Fruit fly (Drosophila melanogaster) whole organism, embryonic: ENCODE results near the gene CG10301.

Experiments used
- CG10366 ChIP-seq: fragments of 200-800 bp; sonication (Bioruptor generic); IDR thresholded peaks from 2 replicates; pipeline ENCODE4 v1.3.6; 2022; ENCODE audit warnings: missing biosample characterization, missing genetic modification characterization
- CG10431 ChIP-seq: fragments of 200-800 bp; sonication (Bioruptor generic); optimal IDR thresholded peaks from 3 replicates; lab custom pipeline; 2018; ENCODE audit warnings: missing biosample characterization, mild to moderate bottlenecking, missing genetic modification characterization
- CG11560 ChIP-seq: fragments of 200-800 bp; sonication (Bioruptor generic); IDR thresholded peaks from 3 replicates; pipeline ENCODE4 v1.3.6; 2022; ENCODE audit warnings: missing biosample characterization, missing genetic modification characterization
- CG11695 ChIP-seq: fragments of 200-800 bp; sonication (Bioruptor generic); IDR thresholded peaks from 3 replicates; pipeline ENCODE4 v1.3.6; 2022; ENCODE audit warnings: missing biosample characterization, missing genetic modification characterization
- CG11723 ChIP-seq: fragments of 200-800 bp; sonication (Bioruptor generic); optimal IDR thresholded peaks from 2 replicates; lab custom pipeline; 2017; ENCODE audit warnings: missing biosample characterization, mild to moderate bottlenecking, missing genetic modification characterization
- CG12744 ChIP-seq: fragments of 200-800 bp; sonication (Bioruptor generic); optimal IDR thresholded peaks from 2 replicates; lab custom pipeline; 2016; ENCODE audit warnings: missing biosample characterization, missing genetic modification characterization
- CG14050 ChIP-seq: fragments of 200-800 bp; sonication (Bioruptor generic); IDR thresholded peaks from 3 replicates; pipeline ENCODE4 v1.3.6; 2022; ENCODE audit warnings: missing biosample characterization, missing genetic modification characterization
- CG15269 ChIP-seq: fragments of 200-800 bp; sonication (Bioruptor generic); optimal IDR thresholded peaks from 2 replicates; lab custom pipeline; 2018; ENCODE audit warnings: missing biosample characterization, mild to moderate bottlenecking, missing genetic modification characterization, moderate library complexity
- CG15514 ChIP-seq: fragments of 200-800 bp; sonication (Bioruptor generic); optimal IDR thresholded peaks from 3 replicates; lab custom pipeline; 2017; ENCODE audit warnings: missing biosample characterization, missing genetic modification characterization, mild to moderate bottlenecking, moderate library complexity, missing genetic modification reagents
- CG1603 ChIP-seq: fragments of 200-800 bp; sonication (Bioruptor generic); optimal IDR thresholded peaks from 2 replicates; lab custom pipeline; 2019; ENCODE audit warnings: missing biosample characterization, mild to moderate bottlenecking, missing genetic modification characterization, moderate library complexity
- CG2120 ChIP-seq: fragments of 200-800 bp; sonication (Bioruptor generic); optimal IDR thresholded peaks from 3 replicates; lab custom pipeline; 2016; ENCODE audit warnings: missing biosample characterization, missing genetic modification characterization
- CG2129 ChIP-seq: fragments of 200-800 bp; sonication (Bioruptor generic); IDR thresholded peaks from 2 replicates; pipeline ENCODE4 v1.3.6; 2022; ENCODE audit warnings: missing biosample characterization, missing genetic modification characterization; ENCODE audit not compliant: partially characterized antibody
- CG2199 ChIP-seq: fragments of 200-800 bp; sonication (Bioruptor generic); IDR thresholded peaks from 3 replicates; pipeline ENCODE4 v1.3.6; 2022; ENCODE audit warnings: missing biosample characterization, missing genetic modification characterization
- CG32772 ChIP-seq: fragments of 200-800 bp; sonication (Bioruptor generic); IDR thresholded peaks from 2 replicates; pipeline ENCODE4 v1.3.6; 2022; ENCODE audit warnings: missing biosample characterization, missing genetic modification characterization
- CG4404 ChIP-seq: fragments of 200-800 bp; sonication (Bioruptor generic); IDR thresholded peaks from 2 replicates; pipeline ENCODE4 v1.3.6; 2022; ENCODE audit warnings: missing biosample characterization, missing genetic modification characterization
- CG9215 ChIP-seq: fragments of 200-800 bp; sonication (Bioruptor generic); IDR thresholded peaks from 2 replicates; pipeline ENCODE4 v1.3.6; 2022; ENCODE audit warnings: missing biosample characterization, missing genetic modification characterization
- CTCF ChIP-seq: fragments of 200-800 bp; sonication (Bioruptor generic); optimal IDR thresholded peaks from 2 replicates; lab custom pipeline; 2017; ENCODE audit warnings: missing biosample characterization, mild to moderate bottlenecking, missing genetic modification characterization, moderate library complexity
- CoRest ChIP-seq: fragments of 200-800 bp; sonication (Bioruptor generic); optimal IDR thresholded peaks from 3 replicates; lab custom pipeline; 2018; ENCODE audit warnings: missing biosample characterization, mild to moderate bottlenecking, missing genetic modification characterization, moderate library complexity
- D ChIP-seq, 2 experiments: fragments of 200-800 bp in 1 of 2; fragments of >200 bp in 1 of 2; sonication (Bioruptor generic) in 1 of 2; optimal IDR thresholded peaks; 2 replicates in 1 of 2; 3 replicates in 1 of 2; lab custom pipeline; 2017; ENCODE audit warnings: mild to moderate bottlenecking in 1 of 2, missing biosample characterization in 1 of 2, missing genetic modification characterization in 1 of 2, missing genetic modification reagents in 1 of 2
- Dbx ChIP-seq: fragments of 200-800 bp; sonication (Bioruptor generic); IDR thresholded peaks from 3 replicates; pipeline ENCODE4 v1.3.6; 2022; ENCODE audit warnings: missing biosample characterization, missing genetic modification characterization
- E2f2 ChIP-seq: fragments of 200-800 bp; sonication (Bioruptor generic); IDR thresholded peaks from 2 replicates; pipeline ENCODE4 v1.3.6; 2022; ENCODE audit warnings: missing biosample characterization, missing genetic modification characterization
- Elba2 ChIP-seq: fragments of 200-800 bp; sonication (Bioruptor generic); optimal IDR thresholded peaks from 3 replicates; lab custom pipeline; 2016; ENCODE audit warnings: missing biosample characterization, missing genetic modification characterization
- HmgD ChIP-seq: fragments of 200-800 bp; sonication (Bioruptor generic); optimal IDR thresholded peaks from 3 replicates; lab custom pipeline; 2016; ENCODE audit warnings: missing biosample characterization, missing genetic modification characterization
- Lhr ChIP-seq: fragments of 200-800 bp; sonication (Bioruptor generic); optimal IDR thresholded peaks from 3 replicates; lab custom pipeline; 2017; ENCODE audit warnings: mild to moderate bottlenecking, missing biosample characterization, missing genetic modification reagents, missing genetic modification characterization
- NC2β ChIP-seq: fragments of 200-800 bp; sonication (Bioruptor generic); optimal IDR thresholded peaks from 2 replicates; lab custom pipeline; 2016; ENCODE audit warnings: missing biosample characterization, missing genetic modification characterization
- Nf-YC ChIP-seq: fragments of 200-800 bp; optimal IDR thresholded peaks from 3 replicates; lab custom pipeline; 2019; ENCODE audit warnings: missing biosample characterization, mild to moderate bottlenecking, missing genetic modification characterization, moderate library complexity
- NfI ChIP-seq: fragments of 200-800 bp; sonication (Bioruptor generic); optimal IDR thresholded peaks from 3 replicates; lab custom pipeline; 2018; ENCODE audit warnings: missing biosample characterization, mild to moderate bottlenecking, missing genetic modification characterization, moderate library complexity
- Oli ChIP-seq: fragments of 200-800 bp; sonication (Bioruptor generic); optimal IDR thresholded peaks from 2 replicates; lab custom pipeline; 2018; ENCODE audit warnings: missing biosample characterization, mild to moderate bottlenecking, missing genetic modification characterization, moderate library complexity
- Pdp1 ChIP-seq, 2 experiments: fragments of 200-800 bp; sonication (Bioruptor generic); optimal IDR thresholded peaks; 3 replicates each; lab custom pipeline; 2016; ENCODE audit warnings: missing biosample characterization in 2 of 2, missing genetic modification characterization in 2 of 2, mild to moderate bottlenecking in 1 of 2, moderate library complexity in 1 of 2
- Poxn ChIP-seq: fragments of 200-800 bp; sonication (Bioruptor generic); IDR thresholded peaks from 2 replicates; pipeline ENCODE4 v1.3.6; 2022; ENCODE audit warnings: missing biosample characterization, missing genetic modification characterization
- Side ChIP-seq: fragments of 200-800 bp; sonication (Bioruptor generic); optimal IDR thresholded peaks from 2 replicates; lab custom pipeline; 2016; ENCODE audit warnings: missing biosample characterization, missing genetic modification characterization
- Six4 ChIP-seq: fragments of 200-800 bp; sonication (Bioruptor generic); optimal IDR thresholded peaks from 2 replicates; lab custom pipeline; 2016; ENCODE audit warnings: missing biosample characterization, missing genetic modification characterization
- ap ChIP-seq: fragments of 200-800 bp; sonication (Bioruptor generic); IDR thresholded peaks from 2 replicates; pipeline ENCODE4 v1.3.6; 2022; ENCODE audit warnings: missing biosample characterization, missing genetic modification characterization
- br ChIP-seq: fragments of >200 bp; optimal IDR thresholded peaks from 2 replicates; lab custom pipeline; 2017
- croc ChIP-seq: fragments of 200-800 bp; sonication (Bioruptor generic); conservative IDR thresholded peaks from 3 replicates; pipeline ENCODE4 v1.3.6; 2022; ENCODE audit warnings: missing biosample characterization, missing genetic modification characterization
- crol ChIP-seq: fragments of 200-800 bp; sonication (Bioruptor generic); IDR thresholded peaks from 2 replicates; pipeline ENCODE4 v1.3.6; 2022; ENCODE audit warnings: missing biosample characterization, missing genetic modification characterization
- ems ChIP-seq: fragments of 200-800 bp; sonication (Bioruptor generic); optimal IDR thresholded peaks from 3 replicates; lab custom pipeline; 2016; ENCODE audit warnings: missing biosample characterization, missing genetic modification characterization
- gcm ChIP-seq: fragments of 200-800 bp; sonication (Bioruptor generic); optimal IDR thresholded peaks from 2 replicates; lab custom pipeline; 2019; ENCODE audit warnings: missing biosample characterization, mild to moderate bottlenecking, missing genetic modification characterization, moderate library complexity
- grn ChIP-seq: fragments of 200-800 bp; sonication (Bioruptor generic); optimal IDR thresholded peaks from 3 replicates; lab custom pipeline; 2017; ENCODE audit warnings: missing biosample characterization, missing genetic modification characterization
- jumu ChIP-seq: fragments of 200-800 bp; sonication (Bioruptor generic); optimal IDR thresholded peaks from 3 replicates; lab custom pipeline; 2016; ENCODE audit warnings: missing biosample characterization, missing genetic modification characterization
- lov ChIP-seq, 2 experiments: fragments of 200-800 bp in 1 of 2; fragments of >200 bp in 1 of 2; sonication (Bioruptor generic) in 1 of 2; IDR thresholded peaks in 1 of 2; optimal IDR thresholded peaks in 1 of 2; 2 replicates in 1 of 2; 3 replicates in 1 of 2; pipeline versions ENCODE4 v1.3.6 to Lab custom; 2017 to 2022; ENCODE audit warnings: missing biosample characterization in 1 of 2, missing genetic modification characterization in 1 of 2
- nerfin-2 ChIP-seq: fragments of 200-800 bp; sonication (Bioruptor generic); IDR thresholded peaks from 2 replicates; pipeline ENCODE4 v1.3.6; 2022; ENCODE audit warnings: missing biosample characterization, missing genetic modification characterization; ENCODE audit not compliant: partially characterized antibody
- p53 ChIP-seq: fragments of 200-800 bp; sonication (Bioruptor generic); optimal IDR thresholded peaks from 2 replicates; lab custom pipeline; 2016; ENCODE audit warnings: missing biosample characterization, missing genetic modification characterization
- peb ChIP-seq: fragments of 200-800 bp; sonication (Bioruptor generic); IDR thresholded peaks from 2 replicates; pipeline ENCODE4 v1.3.6; 2022; ENCODE audit warnings: missing biosample characterization, missing genetic modification characterization
- pfk ChIP-seq: fragments of 200-800 bp; sonication (Bioruptor generic); optimal IDR thresholded peaks from 2 replicates; lab custom pipeline; 2018; ENCODE audit warnings: missing biosample characterization, mild to moderate bottlenecking, missing genetic modification characterization, moderate library complexity
- seq ChIP-seq: fragments of 200-800 bp; sonication (Bioruptor generic); IDR thresholded peaks from 2 replicates; pipeline ENCODE4 v1.3.6; 2022; ENCODE audit warnings: missing biosample characterization, missing genetic modification characterization
- sisA ChIP-seq: fragments of 200-800 bp; sonication (Bioruptor generic); IDR thresholded peaks from 2 replicates; pipeline ENCODE4 v1.3.6; 2022; ENCODE audit warnings: missing biosample characterization, missing genetic modification characterization
- stc ChIP-seq: fragments of 200-800 bp; sonication (Bioruptor generic); IDR thresholded peaks from 2 replicates; pipeline ENCODE4 v1.3.6; 2022; ENCODE audit warnings: missing biosample characterization, missing genetic modification characterization
- tap ChIP-seq: fragments of 200-800 bp; optimal IDR thresholded peaks from 3 replicates; lab custom pipeline; 2019; ENCODE audit warnings: missing biosample characterization, mild to moderate bottlenecking, missing genetic modification characterization, moderate library complexity
- tin ChIP-seq: fragments of 200-800 bp; sonication (Bioruptor generic); optimal IDR thresholded peaks from 3 replicates; lab custom pipeline; 2016; ENCODE audit warnings: missing biosample characterization, missing genetic modification characterization
- vfl ChIP-seq: fragments of 200-800 bp; sonication (Bioruptor generic); optimal IDR thresholded peaks from 2 replicates; lab custom pipeline; 2016; ENCODE audit warnings: missing biosample characterization, missing genetic modification characterization
- wek ChIP-seq: fragments of 200-800 bp; sonication (Bioruptor generic); optimal IDR thresholded peaks from 3 replicates; lab custom pipeline; 2018; ENCODE audit warnings: missing biosample characterization, mild to moderate bottlenecking, missing genetic modification characterization, moderate library complexity

The CG10301 gene

DNA sequence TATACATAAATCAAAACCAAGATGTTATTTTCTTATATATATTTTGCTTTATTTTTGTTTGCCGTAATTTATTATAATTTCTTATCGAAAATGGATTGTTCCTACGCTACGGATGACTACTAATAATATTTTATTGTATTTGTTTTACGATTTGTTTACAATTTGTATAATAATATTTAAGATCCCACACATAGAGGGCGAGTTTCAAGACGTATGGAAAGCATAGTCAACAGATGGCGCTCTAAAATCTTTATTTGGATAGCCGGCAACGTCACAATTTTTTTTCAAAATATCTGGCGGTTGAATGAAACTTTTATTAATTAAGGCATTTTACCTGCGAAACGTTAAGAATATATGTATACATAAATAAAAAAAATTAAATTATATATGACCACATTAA lies 12.0 kb downstream of the CG10301 start (continued):
- no peak for TF ChIP-seq CG12744 (GFP tag; lab: Kevin White, UChicago)
- TF ChIP-seq CG14050 (GFP tag; lab: Robert Waterston, UW), result no peak
- no peak for TF ChIP-seq CG9215 (GFP tag; lab: Robert Waterston, UW)
- TF ChIP-seq p53 (GFP tag; lab: Kevin White, UChicago), result no peak
- TF ChIP-seq CG10431 (GFP tag; lab: Kevin White, UChicago), result no peak
- TF ChIP-seq CG2129 (GFP tag; lab: Robert Waterston, UW), result no peak
- no peak for TF ChIP-seq CG32772 (GFP tag; lab: Robert Waterston, UW)
- TF ChIP-seq CG2120 (GFP tag; lab: Kevin White, UChicago), result peak; percentile 43
- TF ChIP-seq Dbx (GFP tag; lab: Robert Waterston, UW), result no peak
- no peak for TF ChIP-seq croc (GFP tag; lab: Robert Waterston, UW)
- peak; percentile 87 for TF ChIP-seq Lhr (GFP tag; lab: Kevin White, UChicago)
- TF ChIP-seq gcm (GFP tag; lab: Kevin White, UChicago), result no peak
- peak; percentile 70 for TF ChIP-seq CoRest (tag; lab: Kevin White, UChicago)
- no peak for TF ChIP-seq grn (GFP tag; lab: Kevin White, UChicago)
- TF ChIP-seq seq (GFP tag; lab: Robert Waterston, UW), result no peak
- TF ChIP-seq NC2β (GFP tag; lab: Kevin White, UChicago), result no peak
- TF ChIP-seq crol (GFP tag; lab: Robert Waterston, UW), result no peak
- peak; percentile 34 for TF ChIP-seq CG15514
- no peak for TF ChIP-seq wek (GFP tag; lab: Kevin White, UChicago)
- TF ChIP-seq Oli (tag; lab: Kevin White, UChicago), result no peak
- peak; percentile 45 for TF ChIP-seq NfI (GFP tag; lab: Kevin White, UChicago)
- no peak for TF ChIP-seq lov (optimal IDR thresholded peaks at IDR 0.05; lab: Kevin White, UChicago)
- no peak for TF ChIP-seq lov (GFP tag; IDR thresholded peaks at IDR 0.05; lab: Robert Waterston, UW)
- TF ChIP-seq Elba2 (GFP tag; lab: Kevin White, UChicago), result no peak
- TF ChIP-seq Poxn (GFP tag; lab: Robert Waterston, UW), result no peak
- TF ChIP-seq stc (GFP tag; lab: Robert Waterston, UW), result no peak
- TF ChIP-seq E2f2 (GFP tag; lab: Robert Waterston, UW), result peak; percentile 90
- TF ChIP-seq CG10366 (GFP tag; lab: Robert Waterston, UW), result no peak
- TF ChIP-seq Six4 (GFP tag; lab: Kevin White, UChicago), result no peak
- no peak for TF ChIP-seq pfk (GFP tag; lab: Kevin White, UChicago)
- TF ChIP-seq Nf-YC (tag; lab: Kevin White, UChicago), result peak; percentile 54
- no peak for TF ChIP-seq CG11723 (GFP tag; lab: Kevin White, UChicago)
- no peak for TF ChIP-seq ap (GFP tag; lab: Robert Waterston, UW)
- peak; percentile 47 for TF ChIP-seq CG1603 (tag; lab: Kevin White, UChicago)
- TF ChIP-seq ems (GFP tag; lab: Kevin White, UChicago), result no peak
- TF ChIP-seq tin (GFP tag; lab: Kevin White, UChicago), result no peak
- TF ChIP-seq HmgD (GFP tag; lab: Kevin White, UChicago), result no peak
- no peak for TF ChIP-seq CG4404 (GFP tag; lab: Robert Waterston, UW)
- peak; percentile 22 for TF ChIP-seq tap (tag; lab: Kevin White, UChicago)
- TF ChIP-seq jumu (GFP tag; lab: Kevin White, UChicago), result no peak
- TF ChIP-seq sisA (GFP tag; lab: Robert Waterston, UW), result no peak
- TF ChIP-seq CG2199 (GFP tag; lab: Robert Waterston, UW), result peak; percentile 93
- TF ChIP-seq CG11695 (GFP tag; lab: Robert Waterston, UW), result no peak
- peak in 1 of 2 experiments; percentile 3 for TF ChIP-seq Pdp1 (GFP tag; optimal IDR thresholded peaks at IDR 0.05; lab: Kevin White, UChicago)
- TF ChIP-seq br, result no peak
- TF ChIP-seq CG15269, result peak; percentile 43
- TF ChIP-seq Side (GFP tag; lab: Kevin White, UChicago), result no peak
- TF ChIP-seq CTCF (GFP tag; lab: Kevin White, UChicago), result peak; percentile 98
- TF ChIP-seq peb (GFP tag; lab: Robert Waterston, UW), result no peak
- no peak for TF ChIP-seq D (optimal IDR thresholded peaks at IDR 0.05; lab: Kevin White, UChicago)
- no peak for TF ChIP-seq D (GFP tag; optimal IDR thresholded peaks at IDR 0.05; lab: Kevin White, UChicago)
- no peak for TF ChIP-seq nerfin-2 (GFP tag; lab: Robert Waterston, UW)
- TF ChIP-seq CG11560, result no peak; the same call in 2 of the 3 replicates
- no peak for TF ChIP-seq vfl (GFP tag; lab: Kevin White, UChicago)
